Fruit fly (Drosophila melanogaster): Measurements from ENCODE around the gene Tango4.

Tango4 gene

DNA sequence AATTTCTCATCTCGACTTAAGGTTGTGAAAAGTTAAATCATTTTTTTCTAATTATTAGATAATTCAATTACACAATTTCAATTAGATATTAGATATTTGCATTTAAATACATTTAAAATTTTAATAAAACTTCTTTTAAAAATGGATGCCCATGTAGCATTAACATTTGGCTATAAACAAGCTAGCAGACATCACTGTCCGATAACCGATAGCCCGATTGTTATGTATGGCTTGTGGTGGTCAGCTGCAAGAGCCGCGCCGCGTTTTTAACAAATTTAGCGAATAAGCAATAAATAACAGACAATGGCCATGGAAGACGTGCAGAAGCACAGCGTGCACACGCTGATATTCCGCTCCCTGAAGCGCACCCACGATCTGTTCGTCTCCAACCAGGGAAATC, at the start of gene Tango4:
Gene Tango4, plus strand, starts transcription at position 212 of the 400 bp plus-strand sequence.
- TF ChIP-seq CG33017 (tag; optimal IDR thresholded peaks at IDR 0.05), result no peak
- TF ChIP-seq CG1620 (GFP tag; optimal IDR thresholded peaks at IDR 0.05), result no peak
- TF ChIP-seq bab1 (GFP tag; optimal IDR thresholded peaks at IDR 0.05), result no peak
- TF ChIP-seq cic (GFP tag; optimal IDR thresholded peaks at IDR 0.05), result no peak
- no peak for TF ChIP-seq CG12768 (GFP tag; optimal IDR thresholded peaks at IDR 0.05)
- no peak for TF ChIP-seq CG14711 (tag; optimal IDR thresholded peaks at IDR 0.05)
- no peak for TF ChIP-seq Crg-1 (GFP tag; optimal IDR thresholded peaks at IDR 0.05)
- TF ChIP-seq Mnt (GFP tag; optimal IDR thresholded peaks at IDR 0.05), result no peak
- TF ChIP-seq toe (GFP tag; optimal IDR thresholded peaks at IDR 0.05), result no peak

DNA sequence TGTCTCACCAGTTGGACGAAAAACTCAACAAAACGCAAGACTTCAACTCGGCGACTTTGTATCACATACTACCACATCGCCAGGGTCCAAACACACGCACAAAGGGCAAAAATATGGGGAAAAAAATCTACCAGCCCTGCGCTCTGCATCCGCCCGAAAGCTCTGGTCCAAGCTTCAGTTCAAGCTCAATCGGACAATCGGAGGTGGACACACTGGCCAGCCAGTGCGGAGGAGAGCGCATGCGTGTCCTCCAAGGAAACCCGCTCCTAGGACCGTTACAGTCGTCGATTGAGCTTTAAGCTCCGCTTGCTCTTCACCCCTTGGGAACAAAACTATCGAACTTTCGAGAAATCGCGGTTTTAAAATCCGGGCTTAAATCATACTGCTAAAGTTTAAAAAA, 37.0 kb upstream of the Tango4 start:
- TF ChIP-seq Crg-1 (GFP tag; optimal IDR thresholded peaks at IDR 0.05), result no peak
- no peak for TF ChIP-seq bab1 (GFP tag; optimal IDR thresholded peaks at IDR 0.05)
- TF ChIP-seq CG7045 (GFP tag; optimal IDR thresholded peaks at IDR 0.05), result no peak
- no peak for TF ChIP-seq pad (GFP tag; optimal IDR thresholded peaks at IDR 0.05)
- TF ChIP-seq toe (GFP tag; optimal IDR thresholded peaks at IDR 0.05), result no peak
- TF ChIP-seq CG5204 (GFP tag; optimal IDR thresholded peaks at IDR 0.05), result no peak
- TF ChIP-seq CG1620 (GFP tag; optimal IDR thresholded peaks at IDR 0.05), result no peak
- no peak for TF ChIP-seq CG11617 (GFP tag; optimal IDR thresholded peaks at IDR 0.05)
- no peak for TF ChIP-seq Clk (GFP tag; optimal IDR thresholded peaks at IDR 0.05)

DNA sequence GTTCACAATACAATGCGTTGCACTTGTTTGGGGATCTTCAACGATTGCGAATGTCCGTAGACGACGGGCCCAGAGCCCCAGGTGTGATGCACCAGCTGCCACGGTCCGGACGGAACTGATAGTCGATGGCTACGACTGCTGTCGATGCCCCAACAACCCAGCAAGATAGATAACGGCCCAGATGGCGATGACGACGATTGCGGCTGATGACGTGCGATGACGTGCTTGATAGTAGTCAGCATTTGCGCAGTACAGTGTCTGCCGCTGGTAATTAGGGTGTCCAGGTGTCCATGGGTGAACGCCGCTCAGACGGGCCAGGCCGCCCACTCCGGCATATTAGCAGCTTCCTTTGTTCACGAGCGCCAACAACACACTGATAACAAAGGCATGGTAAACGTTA, 35.9 kb upstream of the Tango4 start, which contains the start of gene cac:
Gene cac, minus strand, starts transcription at position 101 of the 400 bp plus-strand sequence.
- no peak for TF ChIP-seq CG12768 (GFP tag; optimal IDR thresholded peaks at IDR 0.05)
- no peak for TF ChIP-seq kay (GFP tag; ENCODE audit: borderline replicate concordance)
- TF ChIP-seq cnc (optimal IDR thresholded peaks at IDR 0.05), result no peak
- TF ChIP-seq cic (GFP tag; optimal IDR thresholded peaks at IDR 0.05), result no peak
- no peak for TF ChIP-seq CG1620 (GFP tag; optimal IDR thresholded peaks at IDR 0.05)
- TF ChIP-seq pad (GFP tag; optimal IDR thresholded peaks at IDR 0.05), result no peak
- no peak for TF ChIP-seq toe (GFP tag; optimal IDR thresholded peaks at IDR 0.05)
- no peak for TF ChIP-seq CG33017 (tag; optimal IDR thresholded peaks at IDR 0.05)
- TF ChIP-seq bab1 (GFP tag; optimal IDR thresholded peaks at IDR 0.05), result no peak

DNA sequence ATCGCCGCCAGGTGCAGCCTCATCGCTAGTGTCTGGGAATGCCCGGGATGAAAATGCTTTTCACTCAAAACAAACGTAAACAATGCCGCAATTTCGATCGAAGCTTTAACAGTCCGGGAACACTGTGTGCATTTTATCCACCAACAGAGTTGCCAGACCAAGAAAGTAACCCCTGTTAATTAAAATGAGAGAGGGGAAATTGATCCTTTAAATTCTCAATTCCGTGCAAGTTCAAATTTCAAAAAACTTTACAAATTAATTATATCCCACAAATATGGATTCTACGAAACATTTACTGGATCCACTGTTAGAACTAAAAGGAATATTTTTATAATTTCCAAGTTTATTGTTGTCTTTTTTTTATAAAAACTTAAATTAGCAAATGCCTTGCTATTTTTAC, 33.2 kb upstream of the Tango4 start, which contains the start of gene gd:
Gene gd, minus strand, starts transcription at position 101 of the 400 bp plus-strand sequence.
- TF ChIP-seq pad (GFP tag; optimal IDR thresholded peaks at IDR 0.05), result peak; percentile 85
- TF ChIP-seq kay (GFP tag; ENCODE audit: borderline replicate concordance), result no peak

DNA sequence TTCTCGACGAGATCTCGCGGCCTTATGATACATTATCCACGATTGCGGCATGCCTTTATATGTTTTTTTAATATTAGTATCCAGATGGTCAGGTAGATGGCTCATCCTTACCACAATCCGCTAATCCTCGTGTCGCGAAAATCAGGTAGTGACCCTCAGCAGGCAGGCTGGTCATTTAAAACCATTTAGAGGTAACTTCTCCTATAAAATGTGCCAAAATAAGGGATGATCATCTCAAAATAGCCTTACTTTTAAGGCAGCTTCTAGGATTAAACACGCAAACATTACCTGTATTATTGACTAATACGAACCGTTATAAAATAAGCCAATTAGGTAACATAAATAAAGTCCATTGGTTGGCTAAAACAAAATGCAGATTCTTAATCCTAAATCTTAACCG, 32.0 kb upstream of the Tango4 start, which contains the start of gene tsg:
Gene tsg, minus strand, starts transcription at position 37 of the 400 bp plus-strand sequence.
- TF ChIP-seq cnc (optimal IDR thresholded peaks at IDR 0.05), result no peak

DNA sequence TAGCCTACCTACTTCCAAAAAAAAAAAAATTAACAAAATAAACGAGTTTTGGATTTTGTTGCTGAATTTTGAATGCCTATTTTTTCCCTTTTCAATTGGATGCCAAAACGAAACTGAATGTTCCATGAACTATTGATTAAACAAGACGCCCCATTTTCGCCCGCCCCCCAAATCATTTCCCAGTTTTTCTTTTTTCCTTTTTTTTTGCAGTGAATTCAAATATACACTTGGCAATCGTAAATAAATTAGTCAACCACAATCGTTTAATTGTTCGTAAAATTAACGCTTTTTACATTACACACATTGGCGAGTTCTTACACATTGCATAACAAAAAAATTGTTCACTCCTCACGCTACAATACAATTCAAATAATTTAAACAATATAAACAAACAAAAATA, 28.2 kb upstream of the Tango4 start, which contains the start of gene CG18130:
Gene CG18130, minus strand, starts transcription at position 101 of the 400 bp plus-strand sequence.
- TF ChIP-seq toe (GFP tag; optimal IDR thresholded peaks at IDR 0.05) (no peak), Clk (GFP tag; optimal IDR thresholded peaks at IDR 0.05) (no peak), CG33017 (tag; optimal IDR thresholded peaks at IDR 0.05) (no peak), tj (GFP tag; optimal IDR thresholded peaks at IDR 0.05) (no peak), bab1 (GFP tag; optimal IDR thresholded peaks at IDR 0.05) (no peak), CG5204 (GFP tag; optimal IDR thresholded peaks at IDR 0.05) (no peak), CG11617 (GFP tag; optimal IDR thresholded peaks at IDR 0.05) (no peak), kay (GFP tag; ENCODE audit: borderline replicate concordance) (no peak), cic (GFP tag; optimal IDR thresholded peaks at IDR 0.05) (no peak), CG1620 (GFP tag; optimal IDR thresholded peaks at IDR 0.05) (no peak), Crg-1 (GFP tag; optimal IDR thresholded peaks at IDR 0.05) (no peak), CG7101 (tag; optimal IDR thresholded peaks at IDR 0.05) (no peak), ovo (GFP tag; optimal IDR thresholded peaks at IDR 0.05) (no peak), CG12768 (GFP tag; optimal IDR thresholded peaks at IDR 0.05) (no peak)

DNA sequence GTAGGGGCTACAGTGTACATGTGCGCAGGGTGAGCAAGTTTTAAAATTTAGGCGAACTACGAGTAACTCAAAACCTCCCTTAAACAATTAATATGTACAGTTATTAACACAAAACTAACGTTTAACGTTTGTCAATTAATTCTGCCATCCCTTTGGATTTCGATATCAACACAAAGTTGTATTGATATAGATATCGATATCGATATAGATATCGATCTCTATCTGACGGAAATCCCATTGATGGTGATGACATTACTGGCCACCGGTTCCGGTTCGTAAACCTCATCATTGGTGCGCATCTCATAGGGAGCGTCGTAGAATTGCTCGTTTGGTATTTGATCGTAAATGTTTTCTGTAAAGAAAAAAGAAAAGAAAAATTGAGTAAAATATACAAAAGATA, 27.6 kb upstream of the Tango4 start:
- TF ChIP-seq tj (GFP tag; optimal IDR thresholded peaks at IDR 0.05) (no peak), CG12768 (GFP tag; optimal IDR thresholded peaks at IDR 0.05) (no peak), cic (GFP tag; optimal IDR thresholded peaks at IDR 0.05) (no peak), Clk (GFP tag; optimal IDR thresholded peaks at IDR 0.05) (no peak), bab1 (GFP tag; optimal IDR thresholded peaks at IDR 0.05) (no peak), CG7045 (GFP tag; optimal IDR thresholded peaks at IDR 0.05) (no peak), ovo (GFP tag; optimal IDR thresholded peaks at IDR 0.05) (no peak), CG33017 (tag; optimal IDR thresholded peaks at IDR 0.05) (no peak), CG14711 (tag; optimal IDR thresholded peaks at IDR 0.05) (no peak), Crg-1 (GFP tag; optimal IDR thresholded peaks at IDR 0.05) (no peak), CG5204 (GFP tag; optimal IDR thresholded peaks at IDR 0.05) (no peak)

DNA sequence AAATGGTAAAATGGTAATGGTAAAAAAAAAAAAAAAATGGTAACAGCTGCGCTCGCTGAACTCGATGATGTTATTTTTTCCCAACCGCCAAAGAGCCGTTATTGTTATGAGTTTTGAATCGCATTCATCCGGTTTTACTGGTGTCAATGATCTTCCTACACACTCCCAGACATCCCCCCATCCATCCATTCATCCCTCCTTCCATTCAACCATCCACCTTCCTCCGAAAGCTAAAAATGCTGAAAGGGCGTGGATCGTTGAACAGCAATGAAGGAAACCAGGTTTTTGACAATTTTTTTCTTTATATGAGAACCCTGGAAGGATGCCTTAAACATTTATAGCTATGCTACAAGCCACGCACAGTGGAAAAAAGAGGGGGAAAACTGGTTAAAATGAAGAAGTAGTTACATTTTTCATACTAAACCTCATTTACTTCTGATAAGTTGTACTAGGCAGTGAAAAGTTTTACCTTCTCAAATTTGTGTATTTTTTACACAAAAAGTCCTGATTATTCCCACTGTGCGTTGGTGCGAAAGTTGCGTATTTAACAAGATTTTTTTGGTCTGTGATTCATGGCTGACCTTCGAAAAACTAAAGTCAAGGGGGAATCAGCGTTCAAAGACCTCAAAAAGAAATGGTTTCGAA, 20.8 kb upstream of the Tango4 start:
- TF ChIP-seq bab1 (GFP tag; optimal IDR thresholded peaks at IDR 0.05), result no peak
- no peak for TF ChIP-seq Hr96 (GFP tag; optimal IDR thresholded peaks at IDR 0.05)
- TF ChIP-seq pad (GFP tag; optimal IDR thresholded peaks at IDR 0.05), result no peak
- TF ChIP-seq cnc (optimal IDR thresholded peaks at IDR 0.05), result no peak
- TF ChIP-seq CG7101 (tag; optimal IDR thresholded peaks at IDR 0.05), result no peak
